Fruit fly (Drosophila melanogaster): ENCODE data around the gene CG17568.

Gene CG17568

dm6 chr2L:19135955-19136677 lies 45.4 kb downstream of the CG17568 start:
- TF ChIP-seq zfh2 (GFP tag; optimal IDR thresholded peaks at IDR 0.05): no peak
- TF ChIP-seq CrebB (tag; optimal IDR thresholded peaks at IDR 0.05): no peak
- TF ChIP-seq odd (GFP tag; optimal IDR thresholded peaks at IDR 0.05): no peak
- peak; percentile 41 for TF ChIP-seq sens (GFP tag)
- peak; percentile 28 for TF ChIP-seq CG17359 (tag; optimal IDR thresholded peaks at IDR 0.05)
- TF ChIP-seq CG6791 (GFP tag; IDR thresholded peaks at IDR 0.05; ENCODE audit: partially characterized antibody): no peak
- no peak for TF ChIP-seq CG12659 (GFP tag; optimal IDR thresholded peaks at IDR 0.05)
- TF ChIP-seq trem (tag; optimal IDR thresholded peaks at IDR 0.05): no peak
- TF ChIP-seq CG15269 (tag; optimal IDR thresholded peaks at IDR 0.05): no peak
- no peak for TF ChIP-seq Poxn (GFP tag; IDR thresholded peaks at IDR 0.05)
- peak; percentile 77 for TF ChIP-seq lbe (GFP tag; optimal IDR thresholded peaks at IDR 0.05)
- TF ChIP-seq CG7928 (GFP tag; optimal IDR thresholded peaks at IDR 0.05): no peak
- TF ChIP-seq dmrt99B (tag; optimal IDR thresholded peaks at IDR 0.05): peak; percentile 34
- peak; percentile 46 for TF ChIP-seq CG18599 (GFP tag; optimal IDR thresholded peaks at IDR 0.05)
- no peak for TF ChIP-seq CG12155 (GFP tag; optimal IDR thresholded peaks at IDR 0.05)
- TF ChIP-seq tx (GFP tag; optimal IDR thresholded peaks at IDR 0.05): no peak
- no peak for TF ChIP-seq CG2889 (GFP tag; IDR thresholded peaks at IDR 0.05)
- no peak for TF ChIP-seq CG16863 (GFP tag; optimal IDR thresholded peaks at IDR 0.05)
- TF ChIP-seq CG9727 (GFP tag; optimal IDR thresholded peaks at IDR 0.05): no peak
- no peak for TF ChIP-seq CG6272 (GFP tag; IDR thresholded peaks at IDR 0.05)
- TF ChIP-seq gsb (GFP tag; IDR thresholded peaks at IDR 0.05): no peak
- TF ChIP-seq CG7839 (tag; optimal IDR thresholded peaks at IDR 0.05): peak; percentile 42
- no peak for TF ChIP-seq dysf (GFP tag; IDR thresholded peaks at IDR 0.05)
- no peak for TF ChIP-seq CG7372 (GFP tag; IDR thresholded peaks at IDR 0.05)
- TF ChIP-seq ara (GFP tag; IDR thresholded peaks at IDR 0.05): no peak
- TF ChIP-seq gt (GFP tag; IDR thresholded peaks at IDR 0.05): no peak
- TF ChIP-seq Lhr (GFP tag; optimal IDR thresholded peaks at IDR 0.05): no peak
- peak in 1 of 2 experiments; percentile 44 for TF ChIP-seq Trl (optimal IDR thresholded peaks at IDR 0.05)
- TF ChIP-seq Trl (GFP tag; optimal IDR thresholded peaks at IDR 0.05): no peak
- TF ChIP-seq Scr (GFP tag; IDR thresholded peaks at IDR 0.05; ENCODE audit: partially characterized antibody): no peak
- no peak for TF ChIP-seq HLH4C (GFP tag; IDR thresholded peaks at IDR 0.05; ENCODE audit: partially characterized antibody)
- TF ChIP-seq CG12391 (tag; optimal IDR thresholded peaks at IDR 0.05): peak; percentile 31
- TF ChIP-seq Chrac-16 (GFP tag; optimal IDR thresholded peaks at IDR 0.05): no peak
- TF ChIP-seq Awh (GFP tag; IDR thresholded peaks at IDR 0.05): no peak
- no peak for TF ChIP-seq CG10147 (GFP tag; optimal IDR thresholded peaks at IDR 0.05)
- TF ChIP-seq E2f2 (GFP tag; IDR thresholded peaks at IDR 0.05): no peak
- no peak for TF ChIP-seq gfzf (GFP tag; optimal IDR thresholded peaks at IDR 0.05)
- no peak for TF ChIP-seq knrl (GFP tag; IDR thresholded peaks at IDR 0.05; ENCODE audit: partially characterized antibody)
- TF ChIP-seq sens-2 (GFP tag; IDR thresholded peaks at IDR 0.05): no peak
- no peak for TF ChIP-seq Fer2 (tag; optimal IDR thresholded peaks at IDR 0.05)
- TF ChIP-seq gem (tag; optimal IDR thresholded peaks at IDR 0.05): peak; percentile 54
- no peak for TF ChIP-seq run (tag; optimal IDR thresholded peaks at IDR 0.05)
- TF ChIP-seq slbo (GFP tag; IDR thresholded peaks at IDR 0.05): 0 out of 2 replicates have a peak, but pooled peaks have one; percentile 23
- TF ChIP-seq nmo (GFP tag; optimal IDR thresholded peaks at IDR 0.05): peak; percentile 5
- peak; percentile 4 for TF ChIP-seq CG13424 (tag; optimal IDR thresholded peaks at IDR 0.05)
- peak; percentile 42 for TF ChIP-seq CG11504 (tag; optimal IDR thresholded peaks at IDR 0.05)
- TF ChIP-seq Meics (GFP tag; optimal IDR thresholded peaks at IDR 0.05): peak; percentile 20
- TF ChIP-seq Ssrp (tag; optimal IDR thresholded peaks at IDR 0.05): peak; percentile 6
- TF ChIP-seq Ptx1 (GFP tag; IDR thresholded peaks at IDR 0.05): peak; percentile 13; the same call in 1 of the 2 replicates
- no peak for TF ChIP-seq crp (GFP tag; optimal IDR thresholded peaks at IDR 0.05)
